Worm (Caenorhabditis elegans): Measurements from ENCODE around the gene rpb-8.

DNA sequence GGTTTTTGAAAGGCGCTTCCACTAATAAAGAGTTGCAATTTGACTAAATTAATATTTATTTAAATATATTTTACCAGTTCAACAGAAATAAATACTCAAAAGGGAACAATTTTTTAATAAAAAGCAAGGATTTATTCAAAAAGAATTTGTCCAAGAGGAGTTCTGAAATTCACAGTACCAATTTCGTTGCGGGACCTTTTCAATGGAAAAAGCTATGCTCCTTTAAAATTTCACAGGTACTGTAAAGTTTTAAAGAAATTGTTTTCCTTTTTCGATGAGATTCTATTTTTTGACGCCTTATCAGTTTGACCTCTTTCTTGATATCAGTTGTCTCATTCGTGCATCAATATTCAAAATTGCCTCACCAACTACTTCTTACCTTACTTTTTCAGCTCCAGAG lies 17.5 kb downstream of the rpb-8 start, which contains the start of gene tag-340:
- TF ChIP-seq flt-1 (GFP tag; IDR thresholded peaks at IDR 0.05) (no peak), ztf-29 (GFP tag; IDR thresholded peaks at IDR 0.05) (no peak), tab-1 (GFP tag; IDR thresholded peaks at IDR 0.05) (no peak), ztf-23 (GFP tag; IDR thresholded peaks at IDR 0.05) (no peak), klf-2 (GFP tag; conservative IDR thresholded peaks at IDR 0.05) (no peak)
